Worm (Caenorhabditis elegans) whole organism, late embryonic: Measurements from ENCODE around the gene C16C8.18.

Experiments
- C08G9.2 ChIP-seq: sonication (generic microtip); optimal IDR thresholded peaks from 2 replicates; lab custom pipeline; 2016; ENCODE audit warnings: mild to moderate bottlenecking, missing genetic modification characterization, moderate library complexity, missing compliant biosample characterization
- F13H6.1 ChIP-seq: sonication (generic microtip); optimal IDR thresholded peaks from 2 replicates; lab custom pipeline; 2016; ENCODE audit warnings: missing genetic modification characterization, missing compliant biosample characterization
- K02D7.2 ChIP-seq: sonication (generic microtip); optimal IDR thresholded peaks from 2 replicates; lab custom pipeline; 2017; ENCODE audit warnings: mild to moderate bottlenecking, missing genetic modification characterization, missing compliant biosample characterization
- K09A11.1 ChIP-seq: sonication (generic microtip); optimal IDR thresholded peaks from 2 replicates; lab custom pipeline; 2017; ENCODE audit warnings: antibody characterized with exemption, mild to moderate bottlenecking, missing genetic modification characterization, missing compliant biosample characterization; ENCODE audit not compliant: insufficient read depth
- T23F11.4 ChIP-seq: fragments of 200-800 bp; sonication (Bioruptor generic); optimal IDR thresholded peaks from 2 replicates; lab custom pipeline; 2018; ENCODE audit warnings: mild to moderate bottlenecking, missing genetic modification characterization, missing compliant biosample characterization
- Y22D7AL.16 ChIP-seq: sonication (generic microtip); optimal IDR thresholded peaks from 2 replicates; lab custom pipeline; 2016; ENCODE audit warnings: missing genetic modification characterization, missing compliant biosample characterization
- ahr-1 ChIP-seq: sonication (generic microtip); optimal IDR thresholded peaks from 2 replicates; lab custom pipeline; 2016; ENCODE audit warnings: missing genetic modification characterization, missing compliant biosample characterization
- ama-1 ChIP-seq: fragments of 150-350 bp; optimal IDR thresholded peaks from 2 replicates; lab custom pipeline; 2014
- ceh-14 ChIP-seq: sonication (generic microtip); optimal IDR thresholded peaks from 2 replicates; lab custom pipeline; 2016; ENCODE audit warnings: missing genotype, missing genetic modification characterization, missing compliant biosample characterization
- ceh-18 ChIP-seq: sonication (generic microtip); optimal IDR thresholded peaks from 2 replicates; lab custom pipeline; 2016; ENCODE audit warnings: missing genetic modification characterization, missing compliant biosample characterization
- ceh-19 ChIP-seq: fragments of 200-800 bp; sonication (Bioruptor generic); optimal IDR thresholded peaks from 2 replicates; lab custom pipeline; 2018; ENCODE audit warnings: mild to moderate bottlenecking, missing genetic modification characterization, missing compliant biosample characterization
- ceh-2 ChIP-seq: sonication (generic microtip); optimal IDR thresholded peaks from 2 replicates; lab custom pipeline; 2016; ENCODE audit warnings: missing genotype, missing genetic modification characterization, missing compliant biosample characterization
- ceh-22 ChIP-seq: sonication (generic microtip); optimal IDR thresholded peaks from 2 replicates; lab custom pipeline; 2017; ENCODE audit warnings: missing biosample characterization, missing genetic modification characterization
- ceh-30 ChIP-seq: fragments of 150-350 bp; optimal IDR thresholded peaks from 2 replicates; lab custom pipeline; 2014; ENCODE audit warnings: missing biosample characterization, missing genetic modification characterization
- ceh-45 ChIP-seq: fragments of 200-800 bp; sonication (Bioruptor generic); IDR thresholded peaks from 2 replicates; pipeline ENCODE4 v1.3.6; 2022; ENCODE audit warnings: missing genetic modification reagents, missing genetic modification characterization, missing compliant biosample characterization
- ceh-48 ChIP-seq: sonication (generic microtip); optimal IDR thresholded peaks from 2 replicates; lab custom pipeline; 2016; ENCODE audit warnings: missing genetic modification characterization, inconsistent platforms, missing compliant biosample characterization
- ceh-6 ChIP-seq: fragments of 200-800 bp; sonication (Bioruptor generic); optimal IDR thresholded peaks from 2 replicates; lab custom pipeline; 2018; ENCODE audit warnings: mild to moderate bottlenecking, missing genetic modification characterization, missing compliant biosample characterization
- che-1 ChIP-seq: sonication (generic microtip); optimal IDR thresholded peaks from 2 replicates; lab custom pipeline; 2016; ENCODE audit warnings: mild to moderate bottlenecking, missing genetic modification characterization, missing compliant biosample characterization
- dmd-4 ChIP-seq: sonication (generic microtip); optimal IDR thresholded peaks from 2 replicates; lab custom pipeline; 2016; ENCODE audit warnings: borderline replicate concordance, missing genetic modification characterization, missing compliant biosample characterization
- dve-1 ChIP-seq: sonication (generic microtip); optimal IDR thresholded peaks from 2 replicates; lab custom pipeline; 2017; ENCODE audit warnings: antibody characterized with exemption, mild to moderate bottlenecking, missing genetic modification characterization, missing compliant biosample characterization
- elt-2 ChIP-seq: sonication (generic microtip); optimal IDR thresholded peaks from 2 replicates; lab custom pipeline; 2016; ENCODE audit warnings: missing genetic modification reagents, missing genetic modification characterization, missing compliant biosample characterization
- fkh-10 ChIP-seq: fragments of 150-350 bp; optimal IDR thresholded peaks from 2 replicates; lab custom pipeline; 2014; ENCODE audit warnings: missing biosample characterization, missing genetic modification reagents, missing genetic modification characterization
- hlh-13 ChIP-seq: fragments of 200-800 bp; sonication (Bioruptor generic); optimal IDR thresholded peaks from 2 replicates; lab custom pipeline; 2018; ENCODE audit warnings: mild to moderate bottlenecking, missing genetic modification characterization, missing compliant biosample characterization
- hlh-15 ChIP-seq: sonication (generic microtip); optimal IDR thresholded peaks from 2 replicates; lab custom pipeline; 2016; ENCODE audit warnings: missing genetic modification characterization, missing compliant biosample characterization
- lim-6 ChIP-seq: sonication (generic microtip); optimal IDR thresholded peaks from 2 replicates; lab custom pipeline; 2016; ENCODE audit warnings: missing genetic modification characterization, missing compliant biosample characterization
- mec-3 ChIP-seq: sonication (generic microtip); optimal IDR thresholded peaks from 2 replicates; lab custom pipeline; 2016; ENCODE audit warnings: borderline replicate concordance, missing genetic modification characterization, missing compliant biosample characterization
- nfya-1 ChIP-seq: sonication (generic microtip); optimal IDR thresholded peaks from 2 replicates; lab custom pipeline; 2017; ENCODE audit warnings: missing genetic modification characterization, mild to moderate bottlenecking, missing compliant biosample characterization, antibody characterized with exemption, moderate library complexity
- pat-9 ChIP-seq: fragments of 200-800 bp; sonication (Bioruptor generic); optimal IDR thresholded peaks from 2 replicates; lab custom pipeline; 2018; ENCODE audit warnings: mild to moderate bottlenecking, missing genetic modification characterization, moderate library complexity, missing compliant biosample characterization
- pha-2 ChIP-seq: sonication (generic microtip); optimal IDR thresholded peaks from 2 replicates; lab custom pipeline; 2017; ENCODE audit warnings: mild to moderate bottlenecking, missing genetic modification characterization, missing compliant biosample characterization
- pros-1 ChIP-seq: fragments of 150-350 bp; optimal IDR thresholded peaks from 2 replicates; lab custom pipeline; 2014; ENCODE audit warnings: missing biosample characterization, missing genetic modification reagents, missing genetic modification characterization
- ref-2 ChIP-seq: sonication (generic microtip); optimal IDR thresholded peaks from 2 replicates; lab custom pipeline; 2016; ENCODE audit warnings: missing genetic modification characterization, missing compliant biosample characterization
- rnt-1 ChIP-seq: sonication (generic microtip); optimal IDR thresholded peaks from 2 replicates; lab custom pipeline; 2016; ENCODE audit warnings: missing genetic modification characterization, missing compliant biosample characterization
- sox-2 ChIP-seq: fragments of 200-800 bp; sonication (Bioruptor generic); IDR thresholded peaks from 2 replicates; pipeline ENCODE4 v1.3.6; 2022; ENCODE audit warnings: missing genetic modification reagents, missing genetic modification characterization, missing compliant biosample characterization
- sox-4 ChIP-seq: sonication (generic microtip); optimal IDR thresholded peaks from 2 replicates; lab custom pipeline; 2017; ENCODE audit warnings: mild to moderate bottlenecking, missing genetic modification characterization, inconsistent platforms, missing compliant biosample characterization
- syd-9 ChIP-seq: sonication (generic microtip); optimal IDR thresholded peaks from 2 replicates; lab custom pipeline; 2016; ENCODE audit warnings: mild to moderate bottlenecking, missing genetic modification characterization, moderate library complexity, missing compliant biosample characterization
- tbx-2 ChIP-seq: sonication (generic microtip); optimal IDR thresholded peaks from 2 replicates; lab custom pipeline; 2016; ENCODE audit warnings: missing genetic modification characterization, missing compliant biosample characterization
- tbx-7 ChIP-seq: sonication (generic microtip); optimal IDR thresholded peaks from 2 replicates; lab custom pipeline; 2016; ENCODE audit warnings: missing genotype, missing genetic modification characterization, missing compliant biosample characterization
- ttx-3 ChIP-seq: sonication (generic microtip); optimal IDR thresholded peaks from 2 replicates; lab custom pipeline; 2016; ENCODE audit warnings: missing genetic modification reagents, missing genetic modification characterization, missing compliant biosample characterization
- unc-3 ChIP-seq, 2 experiments: fragments of 200-800 bp in 1 of 2; sonication (Bioruptor generic) in 1 of 2; sonication (generic microtip) in 1 of 2; conservative IDR thresholded peaks in 1 of 2; optimal IDR thresholded peaks in 1 of 2; 2 replicates each; pipeline versions ENCODE4 v1.3.6 to Lab custom; 2016 to 2022; ENCODE audit warnings: missing compliant biosample characterization in 2 of 2, missing genetic modification characterization in 2 of 2, missing genetic modification reagents in 1 of 2
- unc-55 ChIP-seq: sonication (generic microtip); optimal IDR thresholded peaks from 2 replicates; lab custom pipeline; 2017; ENCODE audit warnings: missing biosample characterization, missing genetic modification reagents, missing genetic modification characterization
- zip-5 ChIP-seq: sonication (generic microtip); optimal IDR thresholded peaks from 2 replicates; lab custom pipeline; 2016; ENCODE audit warnings: missing genetic modification characterization, missing compliant biosample characterization
- ztf-16 ChIP-seq: sonication (generic microtip); optimal IDR thresholded peaks from 2 replicates; lab custom pipeline; 2017; ENCODE audit warnings: missing genetic modification characterization, missing compliant biosample characterization

C16C8.18 gene

DNA sequence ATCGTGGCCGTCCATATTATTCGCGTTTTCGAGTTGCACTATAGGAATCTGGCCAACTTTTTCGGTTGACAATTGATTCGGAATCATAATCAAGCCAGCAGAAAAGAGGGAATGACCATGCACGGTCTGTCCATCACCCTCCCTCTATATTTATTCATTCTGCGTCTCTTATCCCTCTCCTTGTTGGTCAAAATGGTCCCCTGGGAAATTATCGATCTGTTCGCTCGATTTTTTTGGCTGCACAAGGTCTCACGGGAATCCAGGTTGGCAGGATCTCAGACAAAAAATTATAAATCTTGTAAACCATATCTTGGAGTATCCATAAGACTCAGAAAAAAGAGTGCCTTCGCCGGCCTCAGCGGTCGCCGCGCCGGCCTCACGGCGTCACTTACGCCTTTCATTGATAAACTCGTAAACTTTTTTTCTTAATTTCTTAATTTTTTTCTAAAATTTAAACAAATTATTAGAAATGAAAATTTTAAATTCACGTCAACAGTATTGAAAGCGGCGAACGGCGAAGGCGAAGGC lies 15.1 kb upstream of the C16C8.18 start, which contains the start of the genes F18A12.7 and F18A12.2:
Gene F18A12.7 (minus strand): TSS at position 101 of the 528 bp plus-strand sequence.
Gene F18A12.2 (plus strand): TSS at position 478 of the 528 bp plus-strand sequence.
- no peak for TF ChIP-seq unc-3 (GFP tag; conservative IDR thresholded peaks at IDR 0.05; lab: Robert Waterston, UW)
- no peak for TF ChIP-seq unc-3 (tag; optimal IDR thresholded peaks at IDR 0.05; lab: Kevin White, UChicago)
- TF ChIP-seq Y22D7AL.16 = no peak
- TF ChIP-seq ama-1 (lab: Kevin White, UChicago) = no peak
- no peak for TF ChIP-seq ztf-16 (tag; lab: Kevin White, UChicago)
- TF ChIP-seq hlh-15 = no peak
- TF ChIP-seq ttx-3 (tag; lab: Kevin White, UChicago) = no peak
- no peak for TF ChIP-seq sox-4 (tag; lab: Kevin White, UChicago)
- TF ChIP-seq C08G9.2 = no peak
- TF ChIP-seq zip-5 (tag; lab: Kevin White, UChicago) = no peak
- TF ChIP-seq hlh-13 = no peak
- TF ChIP-seq ref-2 (tag; lab: Kevin White, UChicago) = no peak
- no peak for TF ChIP-seq ceh-18 (tag; lab: Kevin White, UChicago)
- no peak for TF ChIP-seq unc-55 (GFP tag; lab: Kevin White, UChicago)
- no peak for TF ChIP-seq ceh-48 (tag; lab: Kevin White, UChicago)
- no peak for TF ChIP-seq tbx-2
- TF ChIP-seq ceh-19 (GFP tag; lab: Kevin White, UChicago) = no peak
- TF ChIP-seq syd-9 (tag; lab: Kevin White, UChicago) = no peak

DNA sequence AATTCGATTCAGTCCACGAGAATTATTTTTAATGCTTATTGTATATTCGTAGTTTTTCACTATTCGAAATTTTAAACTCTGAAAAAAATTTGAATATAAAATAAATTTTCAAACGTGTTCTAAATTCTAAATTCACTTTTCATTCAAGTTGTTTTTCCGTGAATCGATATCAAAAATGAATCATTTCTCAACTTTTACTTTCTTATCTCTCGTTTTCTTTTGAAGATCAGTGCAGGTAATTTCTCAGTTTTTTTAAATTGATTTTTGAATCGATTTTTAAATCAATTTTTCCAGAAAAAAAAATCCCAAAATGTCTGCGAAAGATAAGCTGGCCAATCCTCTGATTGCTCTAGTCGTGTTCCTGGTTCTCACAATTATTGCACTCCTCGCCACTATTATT lies 13.0 kb upstream of the C16C8.18 start, which contains the start of gene nep-6:
Gene nep-6 (plus strand): TSS at position 301 of the 400 bp plus-strand sequence.
- TF ChIP-seq pros-1 (tag; lab: Kevin White, UChicago) (no peak), dve-1 (tag; lab: Kevin White, UChicago) (no peak), pat-9 (tag; lab: Kevin White, UChicago) (no peak), tbx-2 (no peak), ceh-14 (tag; lab: Kevin White, UChicago) (no peak), ceh-22 (tag; lab: Kevin White, UChicago) (no peak), ceh-6 (GFP tag; lab: Kevin White, UChicago) (no peak), mec-3 (tag; lab: Kevin White, UChicago) (no peak), nfya-1 (tag; lab: Kevin White, UChicago) (no peak), dmd-4 (tag; lab: Kevin White, UChicago) (no peak), unc-55 (GFP tag; lab: Kevin White, UChicago) (no peak), T23F11.4 (GFP tag; lab: Kevin White, UChicago) (no peak), ceh-30 (tag; lab: Kevin White, UChicago) (no peak), hlh-13 (no peak), K09A11.1 (tag; lab: Kevin White, UChicago) (no peak), C08G9.2 (no peak), K02D7.2 (tag; lab: Kevin White, UChicago) (no peak), ahr-1 (no peak)
- TF ChIP-seq, all 69 proteins: peak for 0

DNA sequence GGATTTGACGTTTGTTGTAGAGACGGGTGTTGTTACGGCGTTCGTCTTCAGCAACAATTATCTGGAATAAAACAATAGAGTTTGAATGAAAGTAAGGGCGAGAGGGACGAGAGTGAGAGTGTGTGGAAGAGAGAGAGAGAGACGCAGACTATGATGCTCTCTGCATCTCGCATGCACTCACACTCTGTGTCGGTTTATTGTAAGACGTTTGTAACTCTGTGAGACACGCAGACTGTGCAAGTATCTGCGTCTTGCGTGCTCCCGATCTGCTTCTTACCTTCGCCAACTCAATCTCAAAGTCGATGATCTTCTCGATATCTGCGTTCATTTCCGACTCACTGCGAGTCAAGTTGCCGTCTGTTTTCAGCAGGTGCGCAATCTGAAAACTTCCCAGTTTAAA lies 6.6 kb upstream of the C16C8.18 start:
- TF ChIP-seq fkh-10 (no peak), Y22D7AL.16 (no peak), unc-3 (GFP tag; conservative IDR thresholded peaks at IDR 0.05; lab: Robert Waterston, UW) (no peak), unc-3 (tag; optimal IDR thresholded peaks at IDR 0.05; lab: Kevin White, UChicago) (no peak), K02D7.2 (tag; lab: Kevin White, UChicago) (no peak), lim-6 (no peak), elt-2 (tag; lab: Kevin White, UChicago) (no peak), ceh-14 (tag; lab: Kevin White, UChicago) (no peak)

DNA sequence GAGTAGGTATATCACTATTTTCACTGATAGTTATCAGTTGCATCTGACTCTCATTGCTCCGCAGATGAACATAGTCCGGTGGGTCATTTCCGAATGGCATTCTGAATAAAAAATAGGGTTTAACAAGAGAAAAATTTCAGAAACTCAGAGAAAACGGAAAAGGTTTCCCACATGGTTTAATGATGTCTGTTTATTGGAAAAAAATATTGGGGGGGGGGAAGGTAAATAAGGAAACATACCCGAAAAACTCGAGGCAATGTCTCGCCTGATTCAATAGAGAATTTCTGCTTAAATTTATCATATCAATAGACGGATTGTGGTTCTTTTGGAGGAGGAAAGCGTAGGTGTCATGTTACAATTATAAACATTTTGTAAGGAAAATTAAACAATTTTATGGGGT lies 4.1 kb upstream of the C16C8.18 start, which contains the start of gene nep-11:
Gene nep-11 (minus strand): TSS at position 101 of the 400 bp plus-strand sequence.
- TF ChIP-seq ceh-48 (tag; lab: Kevin White, UChicago) (no peak), F13H6.1 (no peak), unc-55 (GFP tag; lab: Kevin White, UChicago) (no peak), sox-2 (GFP tag; lab: Robert Waterston, UW) (no peak), ceh-2 (tag; lab: Kevin White, UChicago) (no peak), pha-2 (tag; lab: Kevin White, UChicago) (no peak), ama-1 (lab: Kevin White, UChicago) (no peak), lim-6 (no peak), rnt-1 (no peak), zip-5 (tag; lab: Kevin White, UChicago) (no peak), K02D7.2 (tag; lab: Kevin White, UChicago) (no peak), unc-3 (GFP tag; conservative IDR thresholded peaks at IDR 0.05; lab: Robert Waterston, UW) (no peak), unc-3 (tag; optimal IDR thresholded peaks at IDR 0.05; lab: Kevin White, UChicago) (no peak), K09A11.1 (tag; lab: Kevin White, UChicago) (no peak), elt-2 (tag; lab: Kevin White, UChicago) (no peak), ceh-45 (GFP tag; lab: Robert Waterston, UW) (no peak), che-1 (tag; lab: Kevin White, UChicago) (no peak), ceh-18 (tag; lab: Kevin White, UChicago) (no peak), dmd-4 (tag; lab: Kevin White, UChicago) (no peak), tbx-7 (no peak), ttx-3 (tag; lab: Kevin White, UChicago) (no peak)
